Fruit fly (Drosophila melanogaster): ENCODE measurements around the gene Reepl1.
"Not testable (repeated sequence)": the region's sequence is repeated elsewhere in the genome, so short reads cannot be mapped to it uniquely, and the experiment has no call there.

Reepl1 gene

DNA sequence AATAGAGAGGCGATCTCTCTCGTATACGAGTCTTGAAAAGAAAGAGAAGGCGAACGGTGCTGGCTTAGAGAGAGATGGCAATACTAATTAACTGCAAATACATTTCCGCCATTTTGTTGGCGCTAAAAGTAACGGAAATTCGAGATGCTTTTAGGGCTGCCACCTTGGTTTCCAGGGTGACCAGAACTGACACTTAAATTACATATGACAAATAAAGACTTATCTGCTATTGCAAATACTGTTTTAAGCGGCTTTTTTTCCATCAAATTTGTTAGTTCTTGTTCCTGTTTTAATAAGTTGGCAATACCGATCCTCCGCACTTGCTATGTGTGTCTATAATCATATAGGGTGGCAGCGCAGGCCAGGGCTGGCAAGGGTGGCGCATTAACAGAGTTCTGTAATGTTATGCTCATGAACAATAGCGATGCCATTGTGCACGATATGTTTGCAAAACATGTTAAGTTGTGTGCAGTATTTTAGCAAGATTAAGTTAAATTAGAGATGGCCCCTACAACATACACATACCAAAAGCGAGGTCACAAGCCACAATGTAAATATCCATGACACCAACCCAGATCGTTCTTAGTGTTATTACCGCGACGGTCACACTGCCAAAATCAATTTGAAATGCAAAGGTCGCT lies 7.8 kb downstream of the Reepl1 start, which contains the start of gene nod (continued):
- no peak for TF ChIP-seq CG4318 (GFP tag; optimal IDR thresholded peaks at IDR 0.05)
- TF ChIP-seq achi (GFP tag; optimal IDR thresholded peaks at IDR 0.05), result peak; percentile 56
- peak; percentile 75 for TF ChIP-seq CG31627 (GFP tag; optimal IDR thresholded peaks at IDR 0.05)
- peak; percentile 46 for TF ChIP-seq Smox (GFP tag; optimal IDR thresholded peaks at IDR 0.05)
- TF ChIP-seq fd59A (GFP tag; optimal IDR thresholded peaks at IDR 0.05), result no peak
- peak; percentile 63 for TF ChIP-seq Eip75B (GFP tag; optimal IDR thresholded peaks at IDR 0.05)
- no peak for TF ChIP-seq CG6808 (GFP tag; optimal IDR thresholded peaks at IDR 0.05)
- peak; percentile 53 for TF ChIP-seq CG6792 (GFP tag; optimal IDR thresholded peaks at IDR 0.05)
- TF ChIP-seq Sox15 (GFP tag; optimal IDR thresholded peaks at IDR 0.05), result peak; percentile 34
- TF ChIP-seq Sox14 (GFP tag; optimal IDR thresholded peaks at IDR 0.05), result peak; percentile 69
- peak; percentile 46 for TF ChIP-seq fkh (GFP tag; optimal IDR thresholded peaks at IDR 0.05)
- no peak for TF ChIP-seq Met (GFP tag; optimal IDR thresholded peaks at IDR 0.05)
- peak; percentile 71 for TF ChIP-seq pdm3 (GFP tag; optimal IDR thresholded peaks at IDR 0.05)
- TF ChIP-seq Lpt (GFP tag; optimal IDR thresholded peaks at IDR 0.05), result peak; percentile 28
- peak; percentile 65 for TF ChIP-seq esn (GFP tag; optimal IDR thresholded peaks at IDR 0.05)
- TF ChIP-seq CG6854 (GFP tag; optimal IDR thresholded peaks at IDR 0.05), result no peak
- no peak for TF ChIP-seq CG11294 (GFP tag; IDR thresholded peaks at IDR 0.05)
- TF ChIP-seq CG8119 (GFP tag; IDR thresholded peaks at IDR 0.05), result no peak
- TF ChIP-seq acj6 (GFP tag; optimal IDR thresholded peaks at IDR 0.05), result peak; percentile 63
- TF ChIP-seq Ets96B (tag; optimal IDR thresholded peaks at IDR 0.05), result peak; percentile 6
- peak; percentile 21 for TF ChIP-seq CG10669 (GFP tag; optimal IDR thresholded peaks at IDR 0.05)
- TF ChIP-seq svp (GFP tag), result peak; percentile 43
- TF ChIP-seq CG6163 (GFP tag; IDR thresholded peaks at IDR 0.05), result peak; percentile 48; the same call in 1 of the 3 replicates

DNA sequence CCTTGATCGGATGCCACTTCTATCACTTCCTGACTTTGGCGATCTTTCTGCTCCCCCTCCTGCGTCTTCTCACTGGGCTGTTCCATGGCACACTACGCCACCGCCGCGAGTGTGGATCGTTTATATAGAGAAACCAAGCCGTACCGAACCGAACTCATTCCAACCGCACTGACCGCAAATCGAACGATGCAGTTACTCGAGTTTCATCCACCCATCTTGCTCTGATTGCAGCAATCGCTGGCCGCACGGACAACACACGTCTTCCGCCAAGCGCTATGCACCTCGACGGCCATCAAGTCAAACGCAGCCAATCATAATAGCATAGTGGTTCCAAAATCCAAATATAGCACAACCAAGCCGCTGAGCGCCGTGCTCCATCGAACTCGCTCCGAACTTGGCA lies 11.6 kb downstream of the Reepl1 start, which contains the start of gene pkm:
Gene pkm (minus strand): TSS at position 101 of the 400 bp plus-strand sequence.
- TF ChIP-seq CG10631 (GFP tag; optimal IDR thresholded peaks at IDR 0.05), result no peak
- no peak for TF ChIP-seq Blimp-1 (GFP tag; optimal IDR thresholded peaks at IDR 0.05)
- no peak for TF ChIP-seq cyc (GFP tag; optimal IDR thresholded peaks at IDR 0.05)
- no peak for TF ChIP-seq CG3919 (GFP tag; optimal IDR thresholded peaks at IDR 0.05)
- no peak for TF ChIP-seq lz (GFP tag; optimal IDR thresholded peaks at IDR 0.05)
- TF ChIP-seq CG31627 (GFP tag; optimal IDR thresholded peaks at IDR 0.05), result no peak
- no peak for TF ChIP-seq Lpt (GFP tag; optimal IDR thresholded peaks at IDR 0.05)
- no peak for TF ChIP-seq CG32006 (GFP tag; optimal IDR thresholded peaks at IDR 0.05)
- no peak for TF ChIP-seq CG6792 (GFP tag; optimal IDR thresholded peaks at IDR 0.05)
- no peak for TF ChIP-seq CG34406 (GFP tag; optimal IDR thresholded peaks at IDR 0.05)
- no peak for TF ChIP-seq CG6854 (GFP tag; optimal IDR thresholded peaks at IDR 0.05)
- TF ChIP-seq Hr39 (GFP tag; optimal IDR thresholded peaks at IDR 0.05), result no peak
- no peak for TF ChIP-seq dsx (GFP tag; optimal IDR thresholded peaks at IDR 0.05; ENCODE audit: poor library complexity, severe bottlenecking)
- TF ChIP-seq CG6808 (GFP tag; optimal IDR thresholded peaks at IDR 0.05), result no peak

DNA sequence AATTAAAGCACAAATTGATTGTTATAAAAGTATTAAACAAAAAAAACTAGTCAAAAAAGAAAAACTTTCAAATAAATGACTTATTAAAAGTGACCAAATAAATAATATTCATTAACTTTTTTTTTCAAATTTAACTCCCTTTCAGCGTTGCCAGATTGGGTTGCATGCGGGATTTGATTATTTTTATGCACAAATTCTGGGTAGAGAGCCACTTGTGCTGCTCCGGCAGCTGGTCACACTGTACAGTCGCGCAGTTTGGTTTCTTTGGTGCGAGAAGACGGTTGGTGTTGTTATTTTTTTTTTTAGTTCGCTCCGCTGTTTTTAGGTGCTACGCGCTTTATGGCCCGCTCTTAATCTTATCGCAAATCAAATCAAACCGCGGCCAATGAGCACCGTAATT lies 27.1 kb downstream of the Reepl1 start, which contains the start of gene rho-4:
Gene rho-4 (plus strand): TSS at position 250 of the 400 bp plus-strand sequence.
- not testable (repeated sequence) for TF ChIP-seq Hr39, OdsH, esn (GFP tag; optimal IDR thresholded peaks at IDR 0.05)

DNA sequence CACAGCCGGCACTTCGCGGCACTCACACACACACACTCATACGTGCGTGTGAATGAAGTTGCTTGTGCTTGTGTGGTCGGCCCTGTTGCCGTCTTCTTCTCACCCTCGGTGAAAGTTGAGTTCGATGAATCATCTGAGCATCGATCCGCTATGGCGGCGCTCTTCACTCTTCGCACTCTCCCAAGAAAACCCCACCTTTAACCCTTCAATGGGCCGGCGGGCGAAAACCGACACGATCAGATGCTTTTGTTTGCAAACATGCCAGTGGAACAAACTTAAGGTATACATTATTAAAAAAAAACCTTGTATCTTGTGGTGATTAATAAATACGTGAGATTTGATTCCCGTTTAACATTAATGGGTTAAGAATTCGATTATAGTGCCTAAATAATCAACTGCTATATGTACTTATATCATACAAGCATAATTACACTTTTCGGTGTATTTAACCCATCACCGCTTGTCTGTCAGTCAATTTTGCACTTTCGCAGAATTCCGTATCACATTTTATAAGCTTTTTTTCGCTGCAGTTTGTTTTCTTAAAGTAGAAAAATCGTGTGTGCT lies 28.4 kb downstream of the Reepl1 start:
- no peak for TF ChIP-seq Met (GFP tag; optimal IDR thresholded peaks at IDR 0.05)
- TF ChIP-seq CG8119 (GFP tag; IDR thresholded peaks at IDR 0.05), result no peak
- peak; percentile 32 for TF ChIP-seq achi (GFP tag; optimal IDR thresholded peaks at IDR 0.05)
- TF ChIP-seq Ets96B (tag; optimal IDR thresholded peaks at IDR 0.05), result peak; percentile 18
- peak; percentile 52 for TF ChIP-seq cyc (GFP tag; optimal IDR thresholded peaks at IDR 0.05)
- peak; percentile 6 for TF ChIP-seq CG8319 (GFP tag; optimal IDR thresholded peaks at IDR 0.05)
- no peak for TF ChIP-seq spab (GFP tag; optimal IDR thresholded peaks at IDR 0.05)
- peak; percentile 90 for TF ChIP-seq svp (GFP tag)
- peak; percentile 51; the same call in 2 of the 3 replicates for TF ChIP-seq eg (GFP tag; IDR thresholded peaks at IDR 0.05)
- no peak for TF ChIP-seq Lpt (GFP tag; optimal IDR thresholded peaks at IDR 0.05)
- peak; percentile 91 for TF ChIP-seq Eip78C (GFP tag)
- TF ChIP-seq salr (GFP tag; optimal IDR thresholded peaks at IDR 0.05), result no peak
- no peak for TF ChIP-seq CG15336 (GFP tag; IDR thresholded peaks at IDR 0.05)
- TF ChIP-seq CG3919 (GFP tag; optimal IDR thresholded peaks at IDR 0.05), result no peak
- TF ChIP-seq vri (GFP tag; optimal IDR thresholded peaks at IDR 0.05), result no peak
- peak; percentile 62 for TF ChIP-seq topi (GFP tag; optimal IDR thresholded peaks at IDR 0.05)
- TF ChIP-seq Eip75B (GFP tag; optimal IDR thresholded peaks at IDR 0.05), result no peak
- TF ChIP-seq esn (GFP tag; optimal IDR thresholded peaks at IDR 0.05), result peak; percentile 70
- 0 out of 3 replicates have a peak, but pooled peaks have one; percentile 13 for TF ChIP-seq CG6163 (GFP tag; IDR thresholded peaks at IDR 0.05)
- TF ChIP-seq Hr39 (GFP tag; optimal IDR thresholded peaks at IDR 0.05), result peak; percentile 52
- no peak for TF ChIP-seq Eip93F (GFP tag; optimal IDR thresholded peaks at IDR 0.05)
- no peak for TF ChIP-seq CG6276 (GFP tag; optimal IDR thresholded peaks at IDR 0.05)

Measured in whole organism, prepupa.